Worm (Caenorhabditis elegans) whole organism, L2 larva: ENCODE measurements around the gene nspc-14.

ENCODE experiments used
- ZK546.5 ChIP-seq: sonication (generic microtip); optimal IDR thresholded peaks from 2 replicates; lab custom pipeline; 2017; ENCODE audit warnings: missing biosample characterization, missing genetic modification characterization
- egl-27 ChIP-seq: sonication (generic microtip); optimal IDR thresholded peaks from 3 replicates; lab custom pipeline; 2017; ENCODE audit warnings: missing biosample characterization, missing genetic modification reagents, missing genetic modification characterization
- lin-13 ChIP-seq: fragments of 150-350 bp; optimal IDR thresholded peaks from 2 replicates; lab custom pipeline; 2014; ENCODE audit warnings: missing biosample characterization, missing genetic modification reagents, missing genetic modification characterization
- nhr-11 ChIP-seq: fragments of 150-350 bp; optimal IDR thresholded peaks from 2 replicates; lab custom pipeline; 2014; ENCODE audit warnings: missing biosample characterization, missing genetic modification characterization
- nhr-77 ChIP-seq: fragments of 150-350 bp; optimal IDR thresholded peaks from 2 replicates; lab custom pipeline; 2014; ENCODE audit warnings: missing biosample characterization, missing genetic modification characterization

DNA sequence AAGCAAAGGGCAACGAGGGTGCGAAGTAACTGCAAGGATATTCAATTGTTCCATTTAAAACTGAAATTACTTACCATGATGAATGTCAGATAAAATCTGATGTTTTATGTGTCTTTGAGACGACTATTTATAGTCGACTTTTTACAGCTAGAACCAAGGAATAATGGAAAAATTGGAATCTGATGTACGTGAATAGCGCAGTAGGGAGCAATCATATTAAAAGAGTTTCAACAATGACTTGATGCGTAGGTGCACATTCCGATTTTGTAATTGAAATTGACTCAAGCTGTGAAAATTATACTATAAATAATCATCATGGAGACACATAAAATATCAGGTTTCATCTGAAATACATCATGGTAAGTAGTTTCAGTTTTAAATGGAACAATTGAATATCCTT, 15.6 kb downstream of the nspc-14 start, which contains the start of the genes nspc-9 and nspc-10:
- TF ChIP-seq egl-27 (tag; lab: Kevin White, UChicago), result no peak
- no peak for TF ChIP-seq nhr-11 (tag; lab: Kevin White, UChicago)
- no peak for TF ChIP-seq lin-13
- no peak for TF ChIP-seq nhr-77 (tag; lab: Kevin White, UChicago)
- no peak for TF ChIP-seq ZK546.5 (tag; lab: Kevin White, UChicago)
